Fruit fly (Drosophila melanogaster) S2 (cell line): Measurements from ENCODE around the gene Fam92.

Source experiments
- CG8478 ChIP-seq: fragments of >200 bp; optimal IDR thresholded peaks from 2 replicates; lab custom pipeline; 2018
- CTCF ChIP-seq, 2 experiments: fragments of >200 bp; optimal IDR thresholded peaks; 2 replicates each; lab custom pipeline; 2018

Fam92 gene

DNA sequence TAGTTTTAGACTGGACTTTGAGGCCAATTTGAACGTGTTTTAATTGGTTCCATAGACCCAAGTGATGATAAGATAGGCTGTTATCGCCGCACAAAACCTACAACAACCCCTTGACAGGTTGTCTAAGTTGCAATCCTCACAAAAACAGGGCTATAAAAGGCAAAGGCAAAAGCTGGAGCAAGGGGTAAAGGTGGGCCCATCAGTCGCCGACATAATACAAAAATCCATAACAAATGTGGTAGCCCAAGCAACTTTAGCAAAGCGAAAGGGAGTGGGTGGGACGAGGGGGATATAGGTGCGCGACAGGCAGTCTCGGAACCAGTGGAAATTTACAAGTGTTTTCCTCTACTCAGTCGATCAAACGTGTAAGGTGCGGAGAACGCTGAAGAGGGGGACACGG is 39.4 kb downstream of the Fam92 start:
- no peak for TF ChIP-seq CG8478 (lab: Kevin White, UChicago)
- TF ChIP-seq CTCF (optimal IDR thresholded peaks at IDR 0.05; lab: Kevin White, UChicago): no peak

dm6 chr2L:12465164-12466011 is 40.7 kb downstream of the Fam92 start:
- TF ChIP-seq CG8478 (lab: Kevin White, UChicago): no peak
- TF ChIP-seq CTCF (optimal IDR thresholded peaks at IDR 0.05; lab: Kevin White, UChicago): no peak

DNA sequence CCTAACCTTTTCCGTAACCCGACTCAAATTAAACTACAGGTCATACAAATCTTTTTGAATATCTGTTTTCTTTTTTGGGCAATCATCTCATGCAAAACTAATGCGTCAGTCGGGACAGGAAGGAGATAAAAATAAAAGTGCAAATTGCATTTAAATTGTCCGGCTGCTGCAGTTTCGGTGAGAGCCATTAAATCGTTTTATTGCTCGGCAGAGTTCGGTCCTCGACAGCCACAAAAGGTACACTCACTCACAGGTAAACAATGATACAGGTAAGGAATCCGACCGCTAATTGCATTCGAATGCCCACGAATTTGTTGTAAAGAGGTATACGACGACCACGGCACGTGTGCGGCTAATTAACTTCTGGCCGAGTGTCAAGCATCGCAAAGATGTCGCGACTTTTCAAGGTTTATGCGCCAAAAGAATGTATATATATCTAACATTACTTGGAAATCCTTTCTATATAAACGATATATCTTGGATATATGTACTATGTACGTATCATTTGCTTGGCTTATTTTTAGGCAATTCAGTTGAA is 41.9 kb downstream of the Fam92 start:
- TF ChIP-seq CG8478 (lab: Kevin White, UChicago) (no peak), CTCF (optimal IDR thresholded peaks at IDR 0.05; lab: Kevin White, UChicago) (no peak)

DNA sequence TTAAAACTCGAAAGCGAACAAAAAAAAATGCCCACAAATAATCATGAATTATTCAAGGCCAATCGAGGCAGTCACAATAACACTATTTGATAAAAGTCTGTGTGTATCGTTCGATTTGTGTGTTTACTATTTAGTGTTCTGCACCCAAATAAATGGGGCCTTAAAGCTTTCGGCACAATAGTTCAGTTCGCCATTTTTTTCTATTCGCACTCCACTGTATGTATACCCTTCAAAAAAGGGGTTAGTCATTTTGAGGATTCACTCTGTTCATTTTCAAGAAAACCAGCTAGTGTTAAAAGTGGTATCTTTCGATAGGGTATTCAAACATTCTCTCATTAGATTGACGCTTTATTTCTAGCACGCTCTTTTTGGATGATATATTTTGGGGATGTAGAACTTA is 43.0 kb downstream of the Fam92 start:
- TF ChIP-seq CG8478 (lab: Kevin White, UChicago): no peak
- no peak for TF ChIP-seq CTCF (optimal IDR thresholded peaks at IDR 0.05; lab: Kevin White, UChicago)

dm6 chr2L:12468813-12469212 is 44.1 kb downstream of the Fam92 start:
- TF ChIP-seq CTCF (optimal IDR thresholded peaks at IDR 0.05; lab: Kevin White, UChicago): no peak
- TF ChIP-seq CG8478 (lab: Kevin White, UChicago): no peak

- TF ChIP-seq CTCF (optimal IDR thresholded peaks at IDR 0.05; lab: Kevin White, UChicago) (no peak), CG8478 (lab: Kevin White, UChicago) (no peak)
Measured at dm6 chr2L:12469235-12469634, 44.5 kb downstream of the Fam92 start.

DNA sequence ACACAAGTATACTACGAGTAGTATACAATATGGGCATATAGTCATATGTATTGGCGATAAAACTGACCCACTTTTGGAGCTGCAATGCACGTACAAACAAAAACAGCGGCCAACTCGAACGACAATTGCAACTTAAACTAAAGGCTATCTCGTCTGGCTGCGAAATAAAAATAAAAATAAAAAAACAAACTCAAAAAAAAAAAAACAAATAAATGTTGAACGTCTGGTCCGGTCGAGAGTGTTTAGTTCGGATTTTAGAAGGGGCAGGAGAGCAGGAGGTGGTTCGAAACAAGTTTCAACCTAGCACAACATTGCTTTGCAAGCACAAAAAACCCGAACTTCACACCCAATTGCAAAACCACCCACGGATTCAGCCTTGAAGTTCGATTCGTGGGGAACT is 47.2 kb downstream of the Fam92 start:
- no peak for TF ChIP-seq CTCF (optimal IDR thresholded peaks at IDR 0.05; lab: Kevin White, UChicago)

dm6 chr2L:12472988-12473387 is 48.3 kb downstream of the Fam92 start:
- TF ChIP-seq CTCF (optimal IDR thresholded peaks at IDR 0.05; lab: Kevin White, UChicago) (no peak), CG8478 (lab: Kevin White, UChicago) (no peak)

- TF ChIP-seq CTCF (optimal IDR thresholded peaks at IDR 0.05; lab: Kevin White, UChicago) (no peak), CG8478 (lab: Kevin White, UChicago) (no peak)
Measured at dm6 chr2L:12473583-12473982, 48.9 kb downstream of the Fam92 start.

DNA sequence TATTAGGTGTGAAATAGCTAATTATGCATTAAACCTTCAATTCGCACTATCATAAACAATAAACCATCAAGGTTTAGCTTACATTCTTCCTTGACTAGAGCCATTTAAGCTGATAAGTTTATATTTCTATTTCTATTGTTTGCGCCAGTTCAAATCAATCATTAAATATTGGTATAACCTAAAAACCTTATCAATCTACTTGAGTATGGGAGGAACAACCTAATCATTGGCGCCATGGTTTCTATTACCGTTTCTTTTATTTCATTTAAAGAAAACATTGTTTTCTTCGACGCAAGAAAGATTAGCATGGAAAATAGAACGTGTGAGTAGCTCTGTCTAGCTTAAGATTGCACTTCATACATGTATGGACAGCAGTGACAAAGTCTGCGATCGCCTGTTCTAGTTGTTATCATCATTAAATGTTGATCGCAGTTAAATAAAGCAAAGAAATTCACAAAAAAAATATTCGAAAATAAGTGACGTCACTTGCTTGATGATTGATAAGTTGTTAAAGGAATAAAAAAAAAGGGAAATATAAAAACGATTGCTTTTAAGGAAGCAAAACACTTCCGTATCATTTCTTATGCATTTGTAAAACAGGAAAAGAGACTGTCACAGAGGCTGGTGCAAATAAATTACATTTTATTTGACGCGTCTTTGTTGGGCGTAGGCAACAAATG is 49.6 kb downstream of the Fam92 start:
- TF ChIP-seq CG8478 (lab: Kevin White, UChicago): no peak
- no peak for TF ChIP-seq CTCF (optimal IDR thresholded peaks at IDR 0.05; lab: Kevin White, UChicago)

- TF ChIP-seq CTCF (optimal IDR thresholded peaks at IDR 0.05; lab: Kevin White, UChicago): no peak
- TF ChIP-seq CG8478 (lab: Kevin White, UChicago): no peak
Measured at dm6 chr2L:12475308-12475707, 50.6 kb downstream of the Fam92 start.
